Fruit fly (Drosophila melanogaster) whole organism, embryonic: ENCODE results near the gene AnxB9.

Experiments
- Blimp-1 ChIP-seq: fragments of 200-800 bp; sonication (Bioruptor generic); optimal IDR thresholded peaks from 3 replicates; lab custom pipeline; 2018; ENCODE audit warnings: missing biosample characterization, missing genetic modification characterization, mild to moderate bottlenecking, moderate library complexity, missing genetic modification reagents
- CG11695 ChIP-seq: fragments of 200-800 bp; sonication (Bioruptor generic); IDR thresholded peaks from 3 replicates; pipeline ENCODE4 v1.3.6; 2022; ENCODE audit warnings: missing biosample characterization, missing genetic modification characterization
- CG12391 ChIP-seq: fragments of 200-800 bp; sonication (Bioruptor generic); optimal IDR thresholded peaks from 3 replicates; lab custom pipeline; 2018; ENCODE audit warnings: missing biosample characterization, mild to moderate bottlenecking, missing genetic modification characterization, moderate library complexity
- CG12659 ChIP-seq: fragments of 200-800 bp; sonication (Bioruptor generic); optimal IDR thresholded peaks from 3 replicates; lab custom pipeline; 2017; ENCODE audit warnings: mild to moderate bottlenecking, missing biosample characterization, missing genetic modification reagents, missing genetic modification characterization
- CG12769 ChIP-seq: fragments of 200-800 bp; sonication (Bioruptor generic); optimal IDR thresholded peaks from 2 replicates; lab custom pipeline; 2019; ENCODE audit warnings: missing biosample characterization, mild to moderate bottlenecking, missing genetic modification characterization, moderate library complexity
- CG12942 ChIP-seq: fragments of 200-800 bp; sonication (Bioruptor generic); optimal IDR thresholded peaks from 3 replicates; lab custom pipeline; 2016; ENCODE audit warnings: missing biosample characterization, missing genetic modification characterization
- CG13123 ChIP-seq: fragments of 200-800 bp; sonication (Bioruptor generic); optimal IDR thresholded peaks from 2 replicates; lab custom pipeline; 2016; ENCODE audit warnings: missing biosample characterization, missing genetic modification characterization
- CG14014 ChIP-seq: fragments of 200-800 bp; sonication (Bioruptor generic); IDR thresholded peaks from 2 replicates; pipeline ENCODE4 v1.3.6; 2022; ENCODE audit warnings: missing biosample characterization, missing genetic modification characterization
- CG15269 ChIP-seq: fragments of 200-800 bp; sonication (Bioruptor generic); optimal IDR thresholded peaks from 2 replicates; lab custom pipeline; 2018; ENCODE audit warnings: missing biosample characterization, mild to moderate bottlenecking, missing genetic modification characterization, moderate library complexity
- CG1603 ChIP-seq: fragments of 200-800 bp; sonication (Bioruptor generic); optimal IDR thresholded peaks from 2 replicates; lab custom pipeline; 2019; ENCODE audit warnings: missing biosample characterization, mild to moderate bottlenecking, missing genetic modification characterization, moderate library complexity
- CG18764 ChIP-seq: fragments of 200-800 bp; sonication (Bioruptor generic); optimal IDR thresholded peaks from 3 replicates; lab custom pipeline; 2016; ENCODE audit warnings: missing biosample characterization, missing genetic modification characterization
- CG2120 ChIP-seq: fragments of 200-800 bp; sonication (Bioruptor generic); optimal IDR thresholded peaks from 3 replicates; lab custom pipeline; 2016; ENCODE audit warnings: missing biosample characterization, missing genetic modification characterization
- CG2712 ChIP-seq: fragments of 200-800 bp; optimal IDR thresholded peaks from 3 replicates; lab custom pipeline; 2019; ENCODE audit warnings: missing biosample characterization, mild to moderate bottlenecking, missing genetic modification characterization, moderate library complexity
- CG30403 ChIP-seq: fragments of 200-800 bp; sonication (Bioruptor generic); optimal IDR thresholded peaks from 3 replicates; lab custom pipeline; 2016; ENCODE audit warnings: missing biosample characterization, missing genetic modification characterization
- CG3163 ChIP-seq: fragments of 200-800 bp; sonication (Bioruptor generic); optimal IDR thresholded peaks from 3 replicates; lab custom pipeline; 2016; ENCODE audit warnings: missing biosample characterization, missing genetic modification characterization
- CG3838 ChIP-seq: fragments of 200-800 bp; sonication (Bioruptor generic); optimal IDR thresholded peaks from 3 replicates; lab custom pipeline; 2016; ENCODE audit warnings: missing biosample characterization, missing genetic modification characterization
- CG8388 ChIP-seq: fragments of 200-800 bp; sonication (Bioruptor generic); optimal IDR thresholded peaks from 2 replicates; lab custom pipeline; 2019; ENCODE audit warnings: missing biosample characterization, mild to moderate bottlenecking, missing genetic modification characterization, moderate library complexity
- Dbx ChIP-seq: fragments of 200-800 bp; sonication (Bioruptor generic); IDR thresholded peaks from 3 replicates; pipeline ENCODE4 v1.3.6; 2022; ENCODE audit warnings: missing biosample characterization, missing genetic modification characterization
- Doc2 ChIP-seq: fragments of 200-800 bp; sonication (Bioruptor generic); IDR thresholded peaks from 2 replicates; pipeline ENCODE4 v1.3.6; 2022; ENCODE audit warnings: missing biosample characterization, missing genetic modification characterization
- Hr3 ChIP-seq: fragments of 200-800 bp; sonication (Bioruptor generic); optimal IDR thresholded peaks from 3 replicates; lab custom pipeline; 2016; ENCODE audit warnings: missing biosample characterization, missing genetic modification characterization
- Hr51 ChIP-seq, 2 experiments: fragments of 200-800 bp; sonication (Bioruptor generic); optimal IDR thresholded peaks; 2 replicates in 1 of 2; 3 replicates in 1 of 2; lab custom pipeline; 2016 to 2018; ENCODE audit warnings: missing biosample characterization in 2 of 2, missing genetic modification characterization in 2 of 2, mild to moderate bottlenecking in 1 of 2, moderate library complexity in 1 of 2
- Hr78 ChIP-seq, 2 experiments: fragments of 200-800 bp in 1 of 2; fragments of >200 bp in 1 of 2; sonication (Bioruptor generic) in 1 of 2; optimal IDR thresholded peaks; 2 replicates each; lab custom pipeline; 2017 to 2019; ENCODE audit warnings: missing biosample characterization in 2 of 2, missing genetic modification characterization in 2 of 2, mild to moderate bottlenecking in 1 of 2, moderate library complexity in 1 of 2
- Hsf ChIP-seq: fragments of 200-800 bp; sonication (Bioruptor generic); optimal IDR thresholded peaks from 3 replicates; lab custom pipeline; 2016; ENCODE audit warnings: missing biosample characterization, missing genetic modification characterization
- Mrtf ChIP-seq: fragments of 200-800 bp; sonication (Bioruptor generic); IDR thresholded peaks from 3 replicates; pipeline ENCODE4 v1.3.6; 2022; ENCODE audit warnings: missing biosample characterization, missing genetic modification characterization
- NC2β ChIP-seq: fragments of 200-800 bp; sonication (Bioruptor generic); optimal IDR thresholded peaks from 2 replicates; lab custom pipeline; 2016; ENCODE audit warnings: missing biosample characterization, missing genetic modification characterization
- Poxn ChIP-seq: fragments of 200-800 bp; sonication (Bioruptor generic); IDR thresholded peaks from 2 replicates; pipeline ENCODE4 v1.3.6; 2022; ENCODE audit warnings: missing biosample characterization, missing genetic modification characterization
- Sox102F ChIP-seq: fragments of 200-800 bp; sonication (Bioruptor generic); optimal IDR thresholded peaks from 2 replicates; lab custom pipeline; 2018; ENCODE audit warnings: missing biosample characterization, mild to moderate bottlenecking, missing genetic modification characterization, moderate library complexity
- bsh ChIP-seq, 2 experiments: fragments of 200-800 bp; sonication (Bioruptor generic); optimal IDR thresholded peaks; 2 replicates each; lab custom pipeline; 2017 to 2018; ENCODE audit warnings: mild to moderate bottlenecking in 2 of 2, missing biosample characterization in 2 of 2, missing genetic modification characterization in 2 of 2, moderate library complexity in 1 of 2
- chif ChIP-seq, 2 experiments: fragments of 200-800 bp; sonication (Bioruptor generic); optimal IDR thresholded peaks; 3 replicates each; lab custom pipeline; 2016; ENCODE audit warnings: missing biosample characterization in 2 of 2, missing genetic modification characterization in 2 of 2
- chinmo ChIP-seq: fragments of 200-800 bp; sonication (Bioruptor generic); IDR thresholded peaks from 4 replicates; pipeline ENCODE4 v1.3.6; 2022; ENCODE audit warnings: missing biosample characterization, missing genetic modification characterization; ENCODE audit not compliant: partially characterized antibody
- ci ChIP-seq: fragments of 200-800 bp; sonication (Bioruptor generic); IDR thresholded peaks from 3 replicates; pipeline ENCODE4 v1.3.6; 2022; ENCODE audit warnings: missing biosample characterization, missing genetic modification characterization
- dpn ChIP-seq, 2 experiments: fragments of 200-800 bp; sonication (Bioruptor generic); optimal IDR thresholded peaks; 3 replicates each; lab custom pipeline; 2016; ENCODE audit warnings: missing biosample characterization in 2 of 2, missing genetic modification characterization in 2 of 2
- en ChIP-seq: fragments of 200-800 bp; sonication (Bioruptor generic); optimal IDR thresholded peaks from 2 replicates; lab custom pipeline; 2016; ENCODE audit warnings: missing biosample characterization, missing genetic modification characterization
- ewg ChIP-seq: fragments of 200-800 bp; sonication (Bioruptor generic); optimal IDR thresholded peaks from 3 replicates; lab custom pipeline; 2017; ENCODE audit warnings: mild to moderate bottlenecking, missing biosample characterization, missing genetic modification reagents, missing genetic modification characterization
- gem ChIP-seq: fragments of 200-800 bp; sonication (Bioruptor generic); optimal IDR thresholded peaks from 2 replicates; lab custom pipeline; 2019; ENCODE audit warnings: missing biosample characterization, mild to moderate bottlenecking, missing genetic modification characterization, moderate library complexity
- grau ChIP-seq: fragments of 200-800 bp; optimal IDR thresholded peaks from 3 replicates; lab custom pipeline; 2019; ENCODE audit warnings: missing biosample characterization, mild to moderate bottlenecking, missing genetic modification characterization, moderate library complexity
- kni ChIP-seq: fragments of 200-800 bp; sonication (Bioruptor generic); optimal IDR thresholded peaks from 3 replicates; lab custom pipeline; 2017; ENCODE audit warnings: mild to moderate bottlenecking, missing biosample characterization, missing genetic modification reagents, missing genetic modification characterization
- lola ChIP-seq, 3 experiments: fragments of >200 bp in 2 of 3; fragments of 200-800 bp in 1 of 3; sonication (Bioruptor generic) in 1 of 3; optimal IDR thresholded peaks; 2 replicates each; lab custom pipeline; 2017 to 2019; ENCODE audit warnings: missing biosample characterization in 3 of 3, missing genetic modification characterization in 3 of 3, mild to moderate bottlenecking in 1 of 3, moderate library complexity in 1 of 3
- sc ChIP-seq, 3 experiments: fragments of >200 bp in 2 of 3; fragments of 200-800 bp in 1 of 3; sonication (Bioruptor generic) in 1 of 3; optimal IDR thresholded peaks; 2 replicates in 2 of 3; 3 replicates in 1 of 3; lab custom pipeline; 2017; ENCODE audit warnings: mild to moderate bottlenecking in 1 of 3, missing biosample characterization in 1 of 3, missing genetic modification characterization in 1 of 3, missing genetic modification reagents in 1 of 3
- sd ChIP-seq: fragments of 200-800 bp; sonication (Bioruptor generic); optimal IDR thresholded peaks from 3 replicates; lab custom pipeline; 2018; ENCODE audit warnings: missing biosample characterization, mild to moderate bottlenecking, missing genetic modification characterization, moderate library complexity
- slbo ChIP-seq: fragments of 200-800 bp; sonication (Bioruptor generic); IDR thresholded peaks from 2 replicates; pipeline ENCODE4 v1.3.6; 2022; ENCODE audit warnings: missing biosample characterization, missing genetic modification characterization
- ssp ChIP-seq: fragments of 200-800 bp; sonication (Bioruptor generic); IDR thresholded peaks from 2 replicates; pipeline ENCODE4 v1.3.6; 2022; ENCODE audit warnings: missing biosample characterization, missing genetic modification characterization
- unpg ChIP-seq: fragments of 200-800 bp; sonication (Bioruptor generic); optimal IDR thresholded peaks from 3 replicates; lab custom pipeline; 2018; ENCODE audit warnings: missing biosample characterization, mild to moderate bottlenecking, missing genetic modification characterization, moderate library complexity
- vnd ChIP-seq: fragments of 200-800 bp; sonication (Bioruptor generic); IDR thresholded peaks from 3 replicates; pipeline ENCODE4 v1.3.6; 2022; ENCODE audit warnings: missing biosample characterization, missing genetic modification characterization; ENCODE audit not compliant: partially characterized antibody
- z ChIP-seq: fragments of 200-800 bp; sonication (Bioruptor generic); IDR thresholded peaks from 3 replicates; pipeline ENCODE4 v1.3.6; 2022; ENCODE audit warnings: missing biosample characterization, missing genetic modification characterization

AnxB9 gene

dm6 chr3R:21091500-21091899, 26.5 kb downstream of the AnxB9 start:
- TF ChIP-seq CG12659 (GFP tag; lab: Kevin White, UChicago), result no peak
- TF ChIP-seq CG2120 (GFP tag; lab: Kevin White, UChicago), result no peak
- no peak for TF ChIP-seq CG3838 (GFP tag; lab: Kevin White, UChicago)
- TF ChIP-seq CG3163, result no peak
- TF ChIP-seq chinmo (GFP tag; lab: Robert Waterston, UW), result 0 out of 4 replicates have a peak, but pooled peaks have one; percentile 36
- no peak for TF ChIP-seq sc (optimal IDR thresholded peaks at IDR 0.05; lab: Kevin White, UChicago)
- no peak for TF ChIP-seq sc (GFP tag; optimal IDR thresholded peaks at IDR 0.05; lab: Kevin White, UChicago)
- TF ChIP-seq en (GFP tag; lab: Kevin White, UChicago), result no peak
- TF ChIP-seq vnd, result no peak
- peak; percentile 60 for TF ChIP-seq Blimp-1 (GFP tag; lab: Kevin White, UChicago)
- TF ChIP-seq CG14014, result no peak
- TF ChIP-seq ssp, result no peak
- no peak for TF ChIP-seq lola (GFP tag; optimal IDR thresholded peaks at IDR 0.05; lab: Kevin White, UChicago)
- no peak for TF ChIP-seq Mrtf
- no peak for TF ChIP-seq CG18764 (GFP tag; lab: Kevin White, UChicago)
- peak; percentile 45 for TF ChIP-seq CG12769 (tag; lab: Kevin White, UChicago)
- TF ChIP-seq, all 482 proteins: peak for 3

dm6 chr3R:21092036-21092435, 27.0 kb downstream of the AnxB9 start:
- TF ChIP-seq CG11695 (GFP tag; lab: Robert Waterston, UW) (no peak), sd (tag; lab: Kevin White, UChicago) (peak; percentile 76)

- TF ChIP-seq Dbx (GFP tag; lab: Robert Waterston, UW) (no peak), Hr51 (GFP tag; optimal IDR thresholded peaks at IDR 0.05; lab: Kevin White, UChicago) (peak in 1 of 2 experiments; percentile 39), CG2120 (GFP tag; lab: Kevin White, UChicago) (peak; percentile 18), grau (peak; percentile 16), CG1603 (tag; lab: Kevin White, UChicago) (peak; percentile 35), CG12391 (tag; lab: Kevin White, UChicago) (peak; percentile 11), Sox102F (GFP tag; lab: Kevin White, UChicago) (peak; percentile 56), CG15269 (tag; lab: Kevin White, UChicago) (peak; percentile 5), CG12942 (peak; percentile 10), Blimp-1 (GFP tag; lab: Kevin White, UChicago) (no peak), CG30403 (peak; percentile 5), bsh (GFP tag; optimal IDR thresholded peaks at IDR 0.05; lab: Kevin White, UChicago) (peak in 1 of 2 experiments; percentile 29), CG8388 (peak; percentile 0), chif (GFP tag; optimal IDR thresholded peaks at IDR 0.05; lab: Kevin White, UChicago) (peak in 1 of 2 experiments; percentile 5), kni (GFP tag; lab: Kevin White, UChicago) (peak; percentile 60), gem (tag; lab: Kevin White, UChicago) (peak; percentile 52), Hsf (GFP tag; lab: Kevin White, UChicago) (peak; percentile 4), Hr78 (GFP tag; optimal IDR thresholded peaks at IDR 0.05; lab: Kevin White, UChicago) (no peak), slbo (no peak; the same call in 1 of the 2 replicates), Poxn (no peak), CG12769 (tag; lab: Kevin White, UChicago) (peak; percentile 20), NC2β (GFP tag; lab: Kevin White, UChicago) (no peak), ci (GFP tag; lab: Robert Waterston, UW) (0 out of 3 replicates have a peak, but pooled peaks have one; percentile 46), CG12659 (GFP tag; lab: Kevin White, UChicago) (peak; percentile 7), unpg (peak; percentile 31), ewg (no peak), dpn (GFP tag; optimal IDR thresholded peaks at IDR 0.05; lab: Kevin White, UChicago) (peak in 1 of 2 experiments; percentile 29), z (GFP tag; lab: Robert Waterston, UW) (no peak), CG13123 (no peak), CG2712 (tag; lab: Kevin White, UChicago) (no peak), Hr3 (peak; percentile 1), Doc2 (GFP tag; lab: Robert Waterston, UW) (no peak)
Observed at dm6 chr3R:21092829-21093228, 27.8 kb downstream of the AnxB9 start.
